Worm (Caenorhabditis elegans) whole organism, L3 larva: Measurements from ENCODE around the gene rhy-1.
A peak's percentile ranks its signal among the peaks of the same experiment; 100 is the strongest.

Source experiments
- R02D3.7 ChIP-seq: fragments of 150-350 bp; optimal IDR thresholded peaks from 2 replicates; lab custom pipeline; 2014; ENCODE audit warnings: missing biosample characterization, missing genetic modification characterization
- ZK546.5 ChIP-seq: sonication (generic microtip); optimal IDR thresholded peaks from 2 replicates; lab custom pipeline; 2017; ENCODE audit warnings: missing biosample characterization, missing genetic modification characterization
- ama-1 ChIP-seq: fragments of 150-350 bp; optimal IDR thresholded peaks from 2 replicates; lab custom pipeline; 2018
- ceh-16 ChIP-seq: sonication (generic microtip); optimal IDR thresholded peaks from 2 replicates; lab custom pipeline; 2017; ENCODE audit warnings: missing biosample characterization, missing genetic modification characterization
- ceh-28 ChIP-seq: fragments of 150-350 bp; optimal IDR thresholded peaks from 2 replicates; lab custom pipeline; 2014; ENCODE audit warnings: missing biosample characterization, missing genetic modification reagents, missing genetic modification characterization
- ceh-9 ChIP-seq: sonication (generic microtip); optimal IDR thresholded peaks from 2 replicates; lab custom pipeline; 2018; ENCODE audit warnings: missing biosample characterization, missing genetic modification characterization
- daf-12 ChIP-seq: fragments of 150-350 bp; optimal IDR thresholded peaks from 2 replicates; lab custom pipeline; 2014; ENCODE audit warnings: missing biosample characterization, missing genetic modification reagents, missing genetic modification characterization
- egl-27 ChIP-seq: sonication (generic microtip); optimal IDR thresholded peaks from 4 replicates; lab custom pipeline; 2017; ENCODE audit warnings: missing biosample characterization, missing genetic modification reagents, missing genetic modification characterization
- egl-5 ChIP-seq: fragments of 150-350 bp; optimal IDR thresholded peaks from 2 replicates; lab custom pipeline; 2017; ENCODE audit warnings: missing biosample characterization, missing genetic modification reagents, missing genetic modification characterization, inconsistent platforms
- elt-2 ChIP-seq: sonication (generic microtip); optimal IDR thresholded peaks from 2 replicates; lab custom pipeline; 2016; ENCODE audit warnings: missing genetic modification reagents, mild to moderate bottlenecking, missing genetic modification characterization, missing compliant biosample characterization
- elt-3 ChIP-seq, 3 experiments: fragments of 150-350 bp in 1 of 3; sonication (generic microtip) in 2 of 3; optimal IDR thresholded peaks; 2 replicates in 2 of 3; 4 replicates in 1 of 3; lab custom pipeline; 2014 to 2017; ENCODE audit warnings: missing biosample characterization in 3 of 3, missing genetic modification characterization in 3 of 3
- eor-1 ChIP-seq, 2 experiments: fragments of 150-350 bp; optimal IDR thresholded peaks; 2 replicates each; lab custom pipeline; 2014 to 2018; ENCODE audit warnings: missing biosample characterization in 2 of 2, missing genetic modification characterization in 2 of 2
- fkh-10 ChIP-seq: sonication (generic microtip); optimal IDR thresholded peaks from 2 replicates; lab custom pipeline; 2017; ENCODE audit warnings: missing biosample characterization, missing genetic modification reagents, missing genetic modification characterization
- fos-1 ChIP-seq: fragments of 150-350 bp; optimal IDR thresholded peaks from 2 replicates; lab custom pipeline; 2014; ENCODE audit warnings: missing biosample characterization, missing genetic modification characterization
- hmg-11 ChIP-seq: sonication (generic microtip); optimal IDR thresholded peaks from 2 replicates; lab custom pipeline; 2016; ENCODE audit warnings: missing genetic modification characterization, missing compliant biosample characterization
- jun-1 ChIP-seq: fragments of 150-350 bp; optimal IDR thresholded peaks from 2 replicates; lab custom pipeline; 2014; ENCODE audit warnings: missing biosample characterization, missing genetic modification reagents, missing genetic modification characterization
- lin-15B ChIP-seq: fragments of 150-350 bp; optimal IDR thresholded peaks from 2 replicates; lab custom pipeline; 2014; ENCODE audit warnings: missing biosample characterization, missing genetic modification characterization
- mml-1 ChIP-seq: fragments of 150-350 bp; sonication (generic microtip); optimal IDR thresholded peaks from 3 replicates; lab custom pipeline; 2014; ENCODE audit warnings: missing biosample characterization, missing genetic modification characterization
- nfya-1 ChIP-seq: sonication (generic microtip); optimal IDR thresholded peaks from 2 replicates; lab custom pipeline; 2017; ENCODE audit warnings: missing genetic modification characterization, mild to moderate bottlenecking, missing compliant biosample characterization, antibody characterized with exemption, moderate library complexity; ENCODE audit not compliant: insufficient read depth
- nhr-11 ChIP-seq: fragments of 150-350 bp; optimal IDR thresholded peaks from 2 replicates; lab custom pipeline; 2014; ENCODE audit warnings: missing biosample characterization, missing genetic modification characterization
- nhr-12 ChIP-seq: fragments of 150-350 bp; optimal IDR thresholded peaks from 2 replicates; lab custom pipeline; 2014; ENCODE audit warnings: missing biosample characterization, missing genetic modification characterization
- nhr-23 ChIP-seq: fragments of 150-350 bp; optimal IDR thresholded peaks from 2 replicates; lab custom pipeline; 2014; ENCODE audit warnings: missing biosample characterization, missing genetic modification reagents, missing genetic modification characterization
- nhr-25 ChIP-seq: sonication (generic microtip); optimal IDR thresholded peaks from 2 replicates; lab custom pipeline; 2017; ENCODE audit warnings: missing biosample characterization, missing genetic modification characterization
- nhr-43 ChIP-seq: sonication (generic microtip); optimal IDR thresholded peaks from 2 replicates; lab custom pipeline; 2016; ENCODE audit warnings: mild to moderate bottlenecking, missing genetic modification characterization, missing compliant biosample characterization; ENCODE audit not compliant: poor library complexity, severe bottlenecking
- nhr-67 ChIP-seq: fragments of 150-350 bp; optimal IDR thresholded peaks from 2 replicates; lab custom pipeline; 2014; ENCODE audit warnings: missing biosample characterization, missing genetic modification characterization
- nhr-76 ChIP-seq: fragments of 150-350 bp; sonication (generic microtip); optimal IDR thresholded peaks from 5 replicates; lab custom pipeline; 2014; ENCODE audit warnings: missing biosample characterization, missing genetic modification characterization
- nhr-77 ChIP-seq: fragments of 150-350 bp; optimal IDR thresholded peaks from 2 replicates; lab custom pipeline; 2014; ENCODE audit warnings: missing biosample characterization, missing genetic modification characterization
- pqm-1 ChIP-seq: fragments of 150-350 bp; optimal IDR thresholded peaks from 2 replicates; lab custom pipeline; 2017; ENCODE audit warnings: missing biosample characterization, missing genetic modification characterization, inconsistent platforms
- snpc-4 ChIP-seq: fragments of 150-350 bp; optimal IDR thresholded peaks from 2 replicates; lab custom pipeline; 2014; ENCODE audit warnings: missing biosample characterization, missing genetic modification characterization
- tbx-2 ChIP-seq: sonication (generic microtip); optimal IDR thresholded peaks from 2 replicates; lab custom pipeline; 2016; ENCODE audit warnings: mild to moderate bottlenecking, missing genetic modification characterization, missing compliant biosample characterization
- unc-62 ChIP-seq: fragments of 150-350 bp; sonication (generic microtip); optimal IDR thresholded peaks from 4 replicates; lab custom pipeline; 2014; ENCODE audit warnings: missing biosample characterization, missing genetic modification reagents, missing genetic modification characterization
- zag-1 ChIP-seq: fragments of 150-350 bp; optimal IDR thresholded peaks from 2 replicates; lab custom pipeline; 2014; ENCODE audit warnings: missing biosample characterization, missing genetic modification characterization
- ztf-11 ChIP-seq: fragments of 150-350 bp; optimal IDR thresholded peaks from 2 replicates; lab custom pipeline; 2014; ENCODE audit warnings: missing biosample characterization, missing genetic modification characterization

rhy-1 gene

ce11 chrII:9145961-9146360 lies 15.2 kb upstream of the rhy-1 start, which contains the start of gene W07A12.4:
Gene W07A12.4 (plus strand): TSS chrII:9146261.
- TF ChIP-seq nhr-23 (tag; lab: Kevin White, UChicago) = no peak

DNA sequence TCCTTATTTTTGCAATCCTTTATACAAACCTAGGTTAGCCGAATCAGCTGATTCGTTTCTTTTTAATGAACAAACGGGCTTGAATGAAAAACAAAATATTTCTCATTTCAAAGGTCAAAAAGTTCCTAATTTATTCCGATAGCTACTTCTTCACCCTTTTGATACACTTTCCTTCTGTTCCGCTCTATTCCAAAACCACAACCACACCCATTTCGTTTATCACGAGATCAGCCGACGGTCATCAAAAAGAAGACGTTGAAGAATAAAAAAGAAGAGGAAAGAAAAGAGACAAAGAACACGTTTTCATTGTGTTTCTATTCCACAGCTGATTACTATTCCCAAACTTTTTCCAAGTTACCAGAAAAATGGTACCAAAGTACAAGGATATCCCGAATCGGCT lies 13.1 kb upstream of the rhy-1 start:
- no peak for TF ChIP-seq pqm-1 (tag; lab: Kevin White, UChicago)
- TF ChIP-seq ceh-9 (tag; lab: Kevin White, UChicago) = no peak
- no peak for TF ChIP-seq hmg-11 (tag; lab: Kevin White, UChicago)
- no peak for TF ChIP-seq fos-1 (tag; lab: Kevin White, UChicago)
- TF ChIP-seq nhr-23 (tag; lab: Kevin White, UChicago) = no peak
- TF ChIP-seq mml-1 (tag; lab: Kevin White, UChicago) = no peak

- no peak for TF ChIP-seq snpc-4 (tag; lab: Kevin White, UChicago)
- no peak for TF ChIP-seq nhr-77 (tag; lab: Kevin White, UChicago)
- no peak for TF ChIP-seq elt-3 (tag; optimal IDR thresholded peaks at IDR 0.05; lab: Kevin White, UChicago)
- no peak for TF ChIP-seq ceh-16 (tag; lab: Kevin White, UChicago)
- TF ChIP-seq nhr-12 (tag; lab: Kevin White, UChicago) = no peak
- TF ChIP-seq nhr-76 = no peak
- no peak for TF ChIP-seq nhr-25 (tag; lab: Kevin White, UChicago)
- no peak for TF ChIP-seq ceh-28
- no peak for TF ChIP-seq nhr-11 (tag; lab: Kevin White, UChicago)
- TF ChIP-seq R02D3.7 (tag; lab: Kevin White, UChicago) = no peak
- no peak for TF ChIP-seq fos-1 (tag; lab: Kevin White, UChicago)
- no peak for TF ChIP-seq pqm-1 (tag; lab: Kevin White, UChicago)
- no peak for TF ChIP-seq lin-15B (tag; lab: Kevin White, UChicago)
- TF ChIP-seq tbx-2 = no peak
- no peak for TF ChIP-seq nhr-67
- TF ChIP-seq daf-12 = no peak
- no peak for TF ChIP-seq egl-27 (tag; lab: Kevin White, UChicago)
- no peak for TF ChIP-seq hmg-11 (tag; lab: Kevin White, UChicago)
- no peak for TF ChIP-seq nhr-43 (tag; lab: Kevin White, UChicago)
- TF ChIP-seq mml-1 (tag; lab: Kevin White, UChicago) = no peak
- TF ChIP-seq, all 47 proteins: peak for 0
These were observed 8.9 kb upstream of the rhy-1 start, which contains the start of gene col-78 for ce11 chrII:9152231-9152630. Gene col-78 (plus strand): TSS chrII:9152531.

- TF ChIP-seq pqm-1 (tag; lab: Kevin White, UChicago) (peak; percentile 12), egl-5 (tag; lab: Kevin White, UChicago) (no peak)
These were observed 6.8 kb upstream of the rhy-1 start for ce11 chrII:9154339-9154738.

ce11 chrII:9156277-9156676 lies 4.9 kb upstream of the rhy-1 start:
- TF ChIP-seq ztf-11 (tag; lab: Kevin White, UChicago) = no peak
- no peak for TF ChIP-seq nhr-77 (tag; lab: Kevin White, UChicago)
- TF ChIP-seq elt-2 = peak; percentile 29
- no peak for TF ChIP-seq R02D3.7 (tag; lab: Kevin White, UChicago)

ce11 chrII:9157125-9157524 lies 4.1 kb upstream of the rhy-1 start:
- no peak for TF ChIP-seq fkh-10
- TF ChIP-seq nfya-1 (tag; lab: Kevin White, UChicago) = no peak
- no peak for TF ChIP-seq jun-1 (tag; lab: Kevin White, UChicago)
- TF ChIP-seq eor-1 (tag; optimal IDR thresholded peaks at IDR 0.05; lab: Kevin White, UChicago) = no peak
- peak; percentile 94 for TF ChIP-seq elt-2
- no peak for TF ChIP-seq unc-62 (GFP tag; lab: Kevin White, UChicago)
- no peak for TF ChIP-seq ZK546.5 (tag; lab: Kevin White, UChicago)
- TF ChIP-seq nhr-77 (tag; lab: Kevin White, UChicago) = no peak
- no peak for TF ChIP-seq ama-1
- no peak for TF ChIP-seq zag-1 (tag; lab: Kevin White, UChicago)
- no peak for TF ChIP-seq daf-12
- TF ChIP-seq nhr-23 (tag; lab: Kevin White, UChicago) = no peak
- TF ChIP-seq pqm-1 (tag; lab: Kevin White, UChicago) = peak; percentile 82
- TF ChIP-seq egl-27 (tag; lab: Kevin White, UChicago) = no peak
